Worm (Caenorhabditis elegans): Measurements from ENCODE around the gene F52D10.4.
A peak's percentile ranks its signal among the peaks of the same experiment; 100 is the strongest.

- TF ChIP-seq ceh-16 (tag; optimal IDR thresholded peaks at IDR 0.05) (no peak), unc-39 (tag; optimal IDR thresholded peaks at IDR 0.05) (no peak), ama-1 (optimal IDR thresholded peaks at IDR 0.05) (no peak), ZK546.5 (tag; optimal IDR thresholded peaks at IDR 0.05) (no peak), nhr-43 (tag; optimal IDR thresholded peaks at IDR 0.05; ENCODE audit: poor library complexity, severe bottlenecking) (peak; percentile 64), fkh-10 (GFP tag; optimal IDR thresholded peaks at IDR 0.05) (no peak), mml-1 (tag; optimal IDR thresholded peaks at IDR 0.05) (no peak), elt-1 (tag; optimal IDR thresholded peaks at IDR 0.05) (no peak), lin-39 (tag; optimal IDR thresholded peaks at IDR 0.05) (no peak), pqm-1 (tag; optimal IDR thresholded peaks at IDR 0.05) (no peak), unc-62 (GFP tag; optimal IDR thresholded peaks at IDR 0.05) (no peak)
These were observed 28.2 kb downstream of the F52D10.4 start for ce11 chrX:11645517-11645916.

Data from whole organism, L3 larva.